Worm (Caenorhabditis elegans) whole organism, early embryonic: ENCODE measurements around the gene T26E4.3.
"Not testable (repeated sequence)": the region's sequence is repeated elsewhere in the genome, so short reads cannot be mapped to it uniquely, and the experiment has no call there.

Experiments used
- aly-1 ChIP-seq: sonication (generic microtip); optimal IDR thresholded peaks from 2 replicates; lab custom pipeline; 2016; ENCODE audit warnings: missing genetic modification characterization, missing compliant biosample characterization
- ama-1 ChIP-seq: fragments of 150-350 bp; optimal IDR thresholded peaks from 2 replicates; lab custom pipeline; 2014
- sea-1 ChIP-seq: fragments of 200-800 bp; sonication (Bioruptor generic); conservative IDR thresholded peaks from 2 replicates; pipeline ENCODE4 v1.3.6; 2022; ENCODE audit warnings: missing genetic modification characterization, missing compliant biosample characterization
- tbx-11 ChIP-seq: fragments of 200-800 bp; sonication (Bioruptor generic); IDR thresholded peaks from 2 replicates; pipeline ENCODE4 v1.3.6; 2022; ENCODE audit warnings: missing genetic modification characterization, missing compliant biosample characterization

- TF ChIP-seq aly-1 (tag; lab: Kevin White, UChicago); ama-1 (lab: Kevin White, UChicago); sea-1 (GFP tag; lab: Robert Waterston, UW); tbx-11 (GFP tag; lab: Robert Waterston, UW): not testable (repeated sequence)
Measured at ce11 chrV:15767385-15767784, 15.2 kb upstream of the T26E4.3 start.
